Fruit fly (Drosophila melanogaster) whole organism, pupa: Measurements from ENCODE around the gene Takl1.

ENCODE experiments used
- CG10348 ChIP-seq: fragments of 200-800 bp; sonication (Bioruptor generic); IDR thresholded peaks from 2 replicates; pipeline ENCODE4 v1.3.6; 2022; ENCODE audit warnings: missing biosample characterization, missing genetic modification characterization
- CG12605 ChIP-seq: fragments of 200-800 bp; sonication (Bioruptor generic); IDR thresholded peaks from 2 replicates; pipeline ENCODE4 v1.3.6; 2022; ENCODE audit warnings: missing biosample characterization, missing genetic modification characterization
- CG13204 ChIP-seq: fragments of 200-800 bp; sonication (Bioruptor generic); optimal IDR thresholded peaks from 2 replicates; lab custom pipeline; 2018; ENCODE audit warnings: missing biosample characterization, mild to moderate bottlenecking, missing genetic modification characterization, moderate library complexity
- CG15710 ChIP-seq: fragments of 200-800 bp; sonication (Bioruptor generic); optimal IDR thresholded peaks from 2 replicates; lab custom pipeline; 2018; ENCODE audit warnings: missing biosample characterization, mild to moderate bottlenecking, missing genetic modification characterization, moderate library complexity
- CG32121 ChIP-seq: fragments of 200-800 bp; sonication (Bioruptor generic); IDR thresholded peaks from 2 replicates; pipeline ENCODE4 v1.3.6; 2022; ENCODE audit warnings: missing biosample characterization, missing genetic modification characterization
- CG4496 ChIP-seq: fragments of 200-800 bp; sonication (Bioruptor generic); IDR thresholded peaks from 3 replicates; pipeline ENCODE4 v1.3.6; 2022; ENCODE audit warnings: missing biosample characterization, missing genetic modification characterization
- CG8159 ChIP-seq: fragments of 200-800 bp; sonication (Bioruptor generic); optimal IDR thresholded peaks from 3 replicates; lab custom pipeline; 2018; ENCODE audit warnings: missing biosample characterization, mild to moderate bottlenecking, missing genetic modification characterization, moderate library complexity
- CG8301 ChIP-seq: fragments of 200-800 bp; sonication (Bioruptor generic); optimal IDR thresholded peaks from 2 replicates; lab custom pipeline; 2018; ENCODE audit warnings: missing biosample characterization, mild to moderate bottlenecking, missing genetic modification characterization
- CG9948 ChIP-seq: fragments of 200-800 bp; sonication (Bioruptor generic); optimal IDR thresholded peaks from 2 replicates; lab custom pipeline; 2018; ENCODE audit warnings: missing biosample characterization, mild to moderate bottlenecking, missing genetic modification characterization, moderate library complexity
- D1 ChIP-seq: fragments of 200-800 bp; sonication (Bioruptor generic); optimal IDR thresholded peaks from 2 replicates; lab custom pipeline; 2018; ENCODE audit warnings: missing biosample characterization, mild to moderate bottlenecking, missing genetic modification characterization, moderate library complexity
- EcR ChIP-seq: fragments of 200-800 bp; sonication (Bioruptor generic); optimal IDR thresholded peaks from 3 replicates; lab custom pipeline; 2019; ENCODE audit warnings: missing biosample characterization, missing genetic modification characterization, mild to moderate bottlenecking, moderate library complexity, missing genetic modification reagents
- Pif1A ChIP-seq: fragments of 200-800 bp; sonication (Bioruptor generic); optimal IDR thresholded peaks from 3 replicates; lab custom pipeline; 2016; ENCODE audit warnings: missing biosample characterization, missing genetic modification characterization
- Pif1B ChIP-seq: fragments of 200-800 bp; sonication (Bioruptor generic); optimal IDR thresholded peaks from 3 replicates; lab custom pipeline; 2016; ENCODE audit warnings: missing biosample characterization, missing genetic modification characterization
- Snoo ChIP-seq: fragments of 200-800 bp; sonication (Bioruptor generic); optimal IDR thresholded peaks from 3 replicates; lab custom pipeline; 2017; ENCODE audit warnings: missing biosample characterization, mild to moderate bottlenecking, missing genetic modification characterization, inconsistent platforms

- TF ChIP-seq CG12605 = no peak
- TF ChIP-seq D1 = no peak
- TF ChIP-seq CG8301 = no peak
- TF ChIP-seq CG15710 (tag; lab: Kevin White, UChicago) = no peak
- no peak for TF ChIP-seq CG8159
- TF ChIP-seq CG13204 (GFP tag; lab: Kevin White, UChicago) = no peak
- no peak for TF ChIP-seq CG10348 (GFP tag; lab: Robert Waterston, UW)
- no peak for TF ChIP-seq EcR (GFP tag; lab: Kevin White, UChicago)
- no peak for TF ChIP-seq CG4496
- no peak for TF ChIP-seq Snoo (tag; lab: Kevin White, UChicago)
- no peak for TF ChIP-seq CG9948
- no peak for TF ChIP-seq Pif1A
- TF ChIP-seq Pif1B = no peak
- no peak for TF ChIP-seq CG32121 (GFP tag; lab: Robert Waterston, UW)
Observed at dm6 chr3R:20731331-20731730, 41.1 kb downstream of the Takl1 start, which contains the start of gene CG31205.
